Fruit fly (Drosophila melanogaster) whole organism, prepupa: ENCODE data around the gene Z600.

ENCODE experiments used
- Blimp-1 ChIP-seq: fragments of 200-800 bp; sonication (Bioruptor generic); optimal IDR thresholded peaks from 3 replicates; lab custom pipeline; 2017; ENCODE audit warnings: missing biosample characterization, missing genetic modification characterization, mild to moderate bottlenecking, moderate library complexity, missing genetic modification reagents
- CG10631 ChIP-seq: fragments of 200-800 bp; sonication (Bioruptor generic); optimal IDR thresholded peaks from 2 replicates; lab custom pipeline; 2016; ENCODE audit warnings: missing biosample characterization, missing genetic modification characterization
- CG10669 ChIP-seq: fragments of 200-800 bp; sonication (Bioruptor generic); optimal IDR thresholded peaks from 3 replicates; lab custom pipeline; 2018; ENCODE audit warnings: missing biosample characterization, mild to moderate bottlenecking, missing genetic modification characterization, moderate library complexity
- CG11294 ChIP-seq: fragments of 200-800 bp; sonication (Bioruptor generic); IDR thresholded peaks from 2 replicates; pipeline ENCODE4 v1.3.6; 2022; ENCODE audit warnings: missing biosample characterization, missing genetic modification characterization
- CG11762 ChIP-seq: fragments of 200-800 bp; sonication (Bioruptor generic); optimal IDR thresholded peaks from 3 replicates; lab custom pipeline; 2016; ENCODE audit warnings: missing biosample characterization, missing genetic modification characterization; ENCODE audit not compliant: insufficient read depth
- CG11902 ChIP-seq: fragments of 200-800 bp; sonication (Bioruptor generic); optimal IDR thresholded peaks from 3 replicates; lab custom pipeline; 2016; ENCODE audit warnings: missing biosample characterization, missing genetic modification characterization
- CG1621 ChIP-seq: fragments of 200-800 bp; sonication (Bioruptor generic); optimal IDR thresholded peaks from 3 replicates; lab custom pipeline; 2018; ENCODE audit warnings: missing biosample characterization, mild to moderate bottlenecking, missing genetic modification characterization
- CG16779 ChIP-seq: fragments of 200-800 bp; sonication (Bioruptor generic); optimal IDR thresholded peaks from 3 replicates; lab custom pipeline; 2017; ENCODE audit warnings: missing biosample characterization, mild to moderate bottlenecking, missing genetic modification characterization
- CG3032 ChIP-seq: fragments of 200-800 bp; optimal IDR thresholded peaks from 2 replicates; lab custom pipeline; 2019; ENCODE audit warnings: missing biosample characterization, mild to moderate bottlenecking, missing genetic modification characterization, moderate library complexity
- CG31627 ChIP-seq: fragments of 200-800 bp; sonication (Bioruptor generic); optimal IDR thresholded peaks from 3 replicates; lab custom pipeline; 2016; ENCODE audit warnings: missing biosample characterization, missing genetic modification characterization
- CG34406 ChIP-seq: fragments of 200-800 bp; sonication (Bioruptor generic); optimal IDR thresholded peaks from 3 replicates; lab custom pipeline; 2016; ENCODE audit warnings: missing biosample characterization, missing genetic modification characterization
- CG3919 ChIP-seq: fragments of 200-800 bp; sonication (Bioruptor generic); optimal IDR thresholded peaks from 3 replicates; lab custom pipeline; 2016; ENCODE audit warnings: missing biosample characterization, missing genetic modification characterization
- CG4318 ChIP-seq: fragments of 200-800 bp; sonication (Bioruptor generic); optimal IDR thresholded peaks from 3 replicates; lab custom pipeline; 2017; ENCODE audit warnings: missing biosample characterization, mild to moderate bottlenecking, missing genetic modification characterization
- CG6163 ChIP-seq: fragments of 200-800 bp; sonication (Bioruptor generic); IDR thresholded peaks from 3 replicates; pipeline ENCODE4 v1.3.6; 2022; ENCODE audit warnings: missing biosample characterization, missing genetic modification characterization
- CG6792 ChIP-seq: fragments of 200-800 bp; sonication (Bioruptor generic); optimal IDR thresholded peaks from 3 replicates; lab custom pipeline; 2016; ENCODE audit warnings: missing biosample characterization, missing genetic modification characterization
- CG6854 ChIP-seq: fragments of 200-800 bp; sonication (Bioruptor generic); optimal IDR thresholded peaks from 2 replicates; lab custom pipeline; 2017; ENCODE audit warnings: missing biosample characterization, mild to moderate bottlenecking, missing genetic modification characterization
- CG7368 ChIP-seq: fragments of 200-800 bp; sonication (Bioruptor generic); optimal IDR thresholded peaks from 3 replicates; lab custom pipeline; 2016; ENCODE audit warnings: missing biosample characterization, missing genetic modification characterization
- CG8119 ChIP-seq: fragments of 200-800 bp; sonication (Bioruptor generic); IDR thresholded peaks from 3 replicates; pipeline ENCODE4 v1.3.6; 2022; ENCODE audit warnings: missing biosample characterization, missing genetic modification characterization
- CG8319 ChIP-seq: fragments of 200-800 bp; sonication (Bioruptor generic); optimal IDR thresholded peaks from 3 replicates; lab custom pipeline; 2016; ENCODE audit warnings: missing biosample characterization, missing genetic modification characterization
- CG8632 ChIP-seq: fragments of 200-800 bp; sonication (Bioruptor generic); optimal IDR thresholded peaks from 3 replicates; lab custom pipeline; 2016; ENCODE audit warnings: missing biosample characterization, missing genetic modification characterization
- Eip75B ChIP-seq: fragments of 200-800 bp; sonication (Bioruptor generic); optimal IDR thresholded peaks from 3 replicates; lab custom pipeline; 2016; ENCODE audit warnings: missing biosample characterization, missing genetic modification characterization
- Eip78C ChIP-seq: fragments of 200-800 bp; sonication (Bioruptor generic); peaks from one replicate; lab custom pipeline; 2016; ENCODE audit warnings: missing biosample characterization, missing genetic modification characterization
- Eip93F ChIP-seq: fragments of 200-800 bp; sonication (Bioruptor generic); optimal IDR thresholded peaks from 2 replicates; lab custom pipeline; 2016; ENCODE audit warnings: missing biosample characterization, mild to moderate bottlenecking, missing genetic modification characterization
- Ets21C ChIP-seq: fragments of 200-800 bp; sonication (Bioruptor generic); optimal IDR thresholded peaks from 3 replicates; lab custom pipeline; 2016; ENCODE audit warnings: missing biosample characterization, missing genetic modification characterization
- Ets96B ChIP-seq: fragments of 200-800 bp; optimal IDR thresholded peaks from 2 replicates; lab custom pipeline; 2019; ENCODE audit warnings: missing biosample characterization, mild to moderate bottlenecking, missing genetic modification characterization, moderate library complexity
- Gug ChIP-seq: fragments of 200-800 bp; sonication (Bioruptor generic); IDR thresholded peaks from 2 replicates; pipeline ENCODE4 v1.3.6; 2022; ENCODE audit warnings: missing biosample characterization, missing genetic modification characterization
- Hr38 ChIP-seq: sonication (Bioruptor generic); optimal IDR thresholded peaks from 2 replicates; lab custom pipeline; 2016; ENCODE audit warnings: missing biosample characterization, missing genetic modification characterization
- Hr39 ChIP-seq: fragments of 200-800 bp; sonication (Bioruptor generic); optimal IDR thresholded peaks from 2 replicates; lab custom pipeline; 2016; ENCODE audit warnings: missing biosample characterization, missing genetic modification characterization
- Hr4 ChIP-seq: fragments of 200-800 bp; sonication (Bioruptor generic); optimal IDR thresholded peaks from 3 replicates; lab custom pipeline; 2016; ENCODE audit warnings: missing biosample characterization, missing genetic modification characterization
- Lpt ChIP-seq: fragments of 200-800 bp; sonication (Bioruptor generic); optimal IDR thresholded peaks from 3 replicates; lab custom pipeline; 2016; ENCODE audit warnings: missing biosample characterization, missing genetic modification characterization
- OdsH ChIP-seq: fragments of 200-800 bp; sonication (Bioruptor generic); optimal IDR thresholded peaks from 3 replicates; lab custom pipeline; 2016; ENCODE audit warnings: missing biosample characterization, missing genetic modification characterization
- Smox ChIP-seq: fragments of 200-800 bp; sonication (Bioruptor generic); optimal IDR thresholded peaks from 3 replicates; lab custom pipeline; 2016; ENCODE audit warnings: missing biosample characterization, missing genetic modification characterization
- Sox102F ChIP-seq: fragments of 200-800 bp; sonication (Bioruptor generic); optimal IDR thresholded peaks from 2 replicates; lab custom pipeline; 2016; ENCODE audit warnings: missing biosample characterization, mild to moderate bottlenecking, missing genetic modification characterization
- Sox14 ChIP-seq: fragments of 200-800 bp; sonication (Bioruptor generic); optimal IDR thresholded peaks from 3 replicates; lab custom pipeline; 2016; ENCODE audit warnings: missing biosample characterization, missing genetic modification characterization
- acj6 ChIP-seq: fragments of 200-800 bp; sonication (Bioruptor generic); optimal IDR thresholded peaks from 3 replicates; lab custom pipeline; 2016; ENCODE audit warnings: missing biosample characterization, missing genetic modification characterization
- cyc ChIP-seq: fragments of 200-800 bp; sonication (Bioruptor generic); optimal IDR thresholded peaks from 3 replicates; lab custom pipeline; 2016; ENCODE audit warnings: missing biosample characterization, missing genetic modification characterization
- dac ChIP-seq: fragments of 200-800 bp; sonication (Bioruptor generic); optimal IDR thresholded peaks from 2 replicates; lab custom pipeline; 2017; ENCODE audit warnings: missing biosample characterization, mild to moderate bottlenecking, missing genetic modification characterization
- dsx ChIP-seq: fragments of 200-800 bp; optimal IDR thresholded peaks from 3 replicates; lab custom pipeline; 2019; ENCODE audit warnings: missing biosample characterization, mild to moderate bottlenecking, missing genetic modification characterization, moderate library complexity; ENCODE audit not compliant: poor library complexity, severe bottlenecking
- eg ChIP-seq: fragments of 200-800 bp; sonication (Bioruptor generic); IDR thresholded peaks from 3 replicates; pipeline ENCODE4 v1.3.6; 2022; ENCODE audit warnings: missing biosample characterization, missing genetic modification characterization
- lz ChIP-seq: fragments of 200-800 bp; sonication (Bioruptor generic); optimal IDR thresholded peaks from 3 replicates; lab custom pipeline; 2016; ENCODE audit warnings: missing biosample characterization, missing genetic modification characterization
- net ChIP-seq: fragments of 200-800 bp; sonication (Bioruptor generic); optimal IDR thresholded peaks from 3 replicates; lab custom pipeline; 2016; ENCODE audit warnings: missing biosample characterization, missing genetic modification characterization
- pdm3 ChIP-seq: fragments of 200-800 bp; sonication (Bioruptor generic); optimal IDR thresholded peaks from 3 replicates; lab custom pipeline; 2016; ENCODE audit warnings: missing biosample characterization, missing genetic modification characterization
- ss ChIP-seq, 2 experiments: fragments of 200-800 bp; sonication (Bioruptor generic); optimal IDR thresholded peaks; 2 replicates in 1 of 2; 3 replicates in 1 of 2; lab custom pipeline; 2017 to 2018; ENCODE audit warnings: mild to moderate bottlenecking in 2 of 2, missing biosample characterization in 2 of 2, missing genetic modification characterization in 2 of 2, moderate library complexity in 1 of 2
- svp ChIP-seq: fragments of 200-800 bp; sonication (Bioruptor generic); peaks from one replicate; lab custom pipeline; 2016; ENCODE audit warnings: missing biosample characterization, missing genetic modification characterization
- topi ChIP-seq: fragments of 200-800 bp; sonication (Bioruptor generic); optimal IDR thresholded peaks from 3 replicates; lab custom pipeline; 2016; ENCODE audit warnings: missing biosample characterization, missing genetic modification characterization

Z600 gene

dm6 chr3L:15534274-15535227 is 25.7 kb downstream of the Z600 start (continued):
- TF ChIP-seq Hr38 (no peak), CG11294 (GFP tag; lab: Robert Waterston, UW) (peak; percentile 37; the same call in 1 of the 2 replicates), Gug (GFP tag; lab: Robert Waterston, UW) (0 out of 2 replicates have a peak, but pooled peaks have one; percentile 18), CG11902 (GFP tag; lab: Kevin White, UChicago) (peak; percentile 32), Eip78C (peak; percentile 95), CG10631 (GFP tag; lab: Kevin White, UChicago) (peak; percentile 80), Blimp-1 (peak; percentile 34), Smox (GFP tag; lab: Kevin White, UChicago) (peak; percentile 80), lz (GFP tag; lab: Kevin White, UChicago) (peak; percentile 79), CG34406 (peak; percentile 76), CG6854 (GFP tag; lab: Kevin White, UChicago) (no peak), Lpt (GFP tag; lab: Kevin White, UChicago) (peak; percentile 48), CG8119 (0 out of 3 replicates have a peak, but pooled peaks have one; percentile 37), OdsH (GFP tag; lab: Kevin White, UChicago) (peak; percentile 81), CG10669 (GFP tag; lab: Kevin White, UChicago) (peak; percentile 60), Hr39 (GFP tag; lab: Kevin White, UChicago) (peak; percentile 81), Eip93F (no peak), topi (peak; percentile 83), ss (GFP tag; optimal IDR thresholded peaks at IDR 0.05; lab: Kevin White, UChicago) (peak; percentile 57 to 75), Sox14 (peak; percentile 77), Sox102F (GFP tag; lab: Kevin White, UChicago) (peak; percentile 69), svp (peak; percentile 93), CG16779 (tag; lab: Kevin White, UChicago) (peak; percentile 68), CG31627 (GFP tag; lab: Kevin White, UChicago) (peak; percentile 79), CG8632 (GFP tag; lab: Kevin White, UChicago) (peak; percentile 77), Hr4 (GFP tag; lab: Kevin White, UChicago) (peak; percentile 79), acj6 (GFP tag; lab: Kevin White, UChicago) (peak; percentile 76), CG6792 (GFP tag; lab: Kevin White, UChicago) (peak; percentile 71), CG3919 (GFP tag; lab: Kevin White, UChicago) (peak; percentile 67), CG4318 (GFP tag; lab: Kevin White, UChicago) (peak; percentile 60), pdm3 (GFP tag; lab: Kevin White, UChicago) (peak; percentile 79)
- TF ChIP-seq, all 60 proteins: peak for 56

- peak; percentile 13; the same call in 2 of the 3 replicates for TF ChIP-seq eg (GFP tag; lab: Robert Waterston, UW)
- TF ChIP-seq CG6163 (GFP tag; lab: Robert Waterston, UW), result peak; percentile 18; the same call in 1 of the 3 replicates
- TF ChIP-seq CG10631 (GFP tag; lab: Kevin White, UChicago), result no peak
- peak; percentile 17 for TF ChIP-seq CG1621 (tag; lab: Kevin White, UChicago)
Observed at dm6 chr3L:15535228-15535598, 26.4 kb downstream of the Z600 start, which contains the start of gene CrebA. TSS of gene CrebA (plus strand) at chr3L:15535395.

- TF ChIP-seq Ets21C (no peak), CG34406 (no peak), dsx (GFP tag; lab: Kevin White, UChicago) (peak; percentile 83), CG3919 (GFP tag; lab: Kevin White, UChicago) (no peak), cyc (GFP tag; lab: Kevin White, UChicago) (no peak), dac (GFP tag; lab: Kevin White, UChicago) (no peak), CG6854 (GFP tag; lab: Kevin White, UChicago) (no peak), CG8319 (GFP tag; lab: Kevin White, UChicago) (no peak), CG10669 (GFP tag; lab: Kevin White, UChicago) (no peak), CG11762 (GFP tag; lab: Kevin White, UChicago) (no peak), Ets96B (no peak), Hr4 (GFP tag; lab: Kevin White, UChicago) (no peak), Eip75B (GFP tag; lab: Kevin White, UChicago) (no peak), Hr39 (GFP tag; lab: Kevin White, UChicago) (no peak), svp (no peak), eg (GFP tag; lab: Robert Waterston, UW) (0 out of 3 replicates have a peak, but pooled peaks have one; percentile 8), Blimp-1 (peak; percentile 8), CG4318 (GFP tag; lab: Kevin White, UChicago) (no peak), net (GFP tag; lab: Kevin White, UChicago) (no peak), CG7368 (GFP tag; lab: Kevin White, UChicago) (no peak), Smox (GFP tag; lab: Kevin White, UChicago) (no peak), CG3032 (tag; lab: Kevin White, UChicago) (no peak)
Observed at dm6 chr3L:15535800-15536225, 27.0 kb downstream of the Z600 start.
